Worm (Caenorhabditis elegans): ENCODE data around the gene M02G9.4.
"Not testable (repeated sequence)": the region's sequence is repeated elsewhere in the genome, so short reads cannot be mapped to it uniquely, and the experiment has no call there.

DNA sequence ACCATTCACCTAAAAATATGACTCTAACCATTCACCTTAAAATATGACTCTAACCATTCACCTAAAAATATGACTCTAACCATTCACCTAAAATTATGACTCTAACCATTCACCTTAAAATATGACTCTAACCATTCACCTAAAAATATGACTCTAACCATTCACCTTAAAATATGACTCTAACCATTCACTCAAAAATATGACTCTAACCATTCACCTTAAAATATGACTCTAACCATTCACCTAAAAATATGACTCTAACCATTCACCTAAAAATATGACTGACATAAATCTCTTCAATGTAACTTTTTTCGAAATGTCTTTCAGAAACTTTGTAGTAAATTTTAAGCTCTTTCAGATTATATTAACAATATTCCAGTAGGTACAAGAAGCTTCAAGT is 19.0 kb downstream of the M02G9.4 start:
- TF ChIP-seq nhr-11 (tag; optimal IDR thresholded peaks at IDR 0.05); syd-9 (tag; optimal IDR thresholded peaks at IDR 0.05); pha-4 (tag; optimal IDR thresholded peaks at IDR 0.05); sdc-2 (tag; optimal IDR thresholded peaks at IDR 0.05); hlh-15 (tag; optimal IDR thresholded peaks at IDR 0.05); ceh-19 (GFP tag; optimal IDR thresholded peaks at IDR 0.05); gmeb-2 (tag; optimal IDR thresholded peaks at IDR 0.05): not testable (repeated sequence)
- peak; percentile 56 for TF ChIP-seq hlh-13 (GFP tag; optimal IDR thresholded peaks at IDR 0.05)

Data from whole organism, late embryonic.